Worm (Caenorhabditis elegans): Measurements from ENCODE around the gene srz-82.

- TF ChIP-seq nfya-1 (tag; optimal IDR thresholded peaks at IDR 0.05; ENCODE audit: borderline replicate concordance, insufficient read depth) (no peak), snpc-3.4 (tag; optimal IDR thresholded peaks at IDR 0.05) (no peak), snpc-1.1 (tag; optimal IDR thresholded peaks at IDR 0.05; ENCODE audit: insufficient read depth) (no peak), lag-1 (GFP tag; IDR thresholded peaks at IDR 0.05) (no peak), ama-1 (optimal IDR thresholded peaks at IDR 0.05) (no peak), ama-1 (GFP tag; optimal IDR thresholded peaks at IDR 0.05) (no peak), K11D2.4 (GFP tag; IDR thresholded peaks at IDR 0.05) (no peak), snpc-4 (GFP tag; optimal IDR thresholded peaks at IDR 0.05) (no peak), snpc-4 (tag; optimal IDR thresholded peaks at IDR 0.05) (no peak), F49E8.2 (tag; optimal IDR thresholded peaks at IDR 0.05; ENCODE audit: insufficient read depth) (no peak), ztf-3 (GFP tag; optimal IDR thresholded peaks at IDR 0.05) (no peak)
These were observed 31.8 kb downstream of the srz-82 start, which contains the start of gene tsg-101 for ce11 chrIV:3514467-3514866.

Measured in whole organism, young adult.